Fruit fly (Drosophila melanogaster): ENCODE data around the gene Gdh.
A peak's percentile ranks its signal among the peaks of the same experiment; 100 is the strongest.

The Gdh gene

DNA sequence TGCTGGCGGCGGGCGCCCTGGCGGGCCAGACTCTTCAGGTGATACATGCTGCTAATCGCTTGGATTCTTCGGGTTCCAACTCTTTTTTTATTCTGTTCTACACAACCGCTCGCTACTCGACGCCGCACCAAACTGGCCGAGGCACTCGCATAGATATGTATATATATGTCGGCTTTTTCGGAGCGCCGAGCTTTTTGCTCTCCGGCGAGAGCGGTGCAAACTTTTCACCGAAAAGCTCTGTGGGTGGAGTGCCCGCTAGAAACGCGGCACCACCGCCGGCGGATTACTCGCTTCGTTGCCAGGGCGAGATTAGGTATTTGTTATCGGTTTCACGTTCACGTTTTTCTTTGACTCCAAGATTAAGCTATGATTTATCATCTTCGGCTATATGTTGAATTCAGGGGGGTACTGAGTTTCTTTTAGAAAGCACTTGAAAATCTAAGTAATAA, at the start of gene Gdh:
Gene Gdh, minus strand, starts transcription at position 137 of the 449 bp plus-strand sequence.
- TF ChIP-seq Mnt (GFP tag; optimal IDR thresholded peaks at IDR 0.05) = peak; percentile 74
- TF ChIP-seq tj (GFP tag; optimal IDR thresholded peaks at IDR 0.05) = peak; percentile 27
- TF ChIP-seq cnc (optimal IDR thresholded peaks at IDR 0.05) = no peak
- TF ChIP-seq Hr96 (GFP tag; optimal IDR thresholded peaks at IDR 0.05) = peak; percentile 46
- no peak for TF ChIP-seq CG5204 (GFP tag; optimal IDR thresholded peaks at IDR 0.05)
- no peak for TF ChIP-seq kay (GFP tag; ENCODE audit: borderline replicate concordance)
- peak; percentile 6 for TF ChIP-seq CG12768 (GFP tag; optimal IDR thresholded peaks at IDR 0.05)
- TF ChIP-seq Crg-1 (GFP tag; optimal IDR thresholded peaks at IDR 0.05) = peak; percentile 16
- peak; percentile 66 for TF ChIP-seq CG1620 (GFP tag; optimal IDR thresholded peaks at IDR 0.05)
- TF ChIP-seq ovo (GFP tag; optimal IDR thresholded peaks at IDR 0.05) = no peak
- peak; percentile 49 for TF ChIP-seq CG11617 (GFP tag; optimal IDR thresholded peaks at IDR 0.05)
- TF ChIP-seq cic (GFP tag; optimal IDR thresholded peaks at IDR 0.05) = peak; percentile 44
- TF ChIP-seq pad (GFP tag; optimal IDR thresholded peaks at IDR 0.05) = no peak
- no peak for TF ChIP-seq toe (GFP tag; optimal IDR thresholded peaks at IDR 0.05)
- no peak for TF ChIP-seq Clk (GFP tag; optimal IDR thresholded peaks at IDR 0.05)
- TF ChIP-seq CG7101 (tag; optimal IDR thresholded peaks at IDR 0.05) = peak; percentile 34
- TF ChIP-seq CG7045 (GFP tag; optimal IDR thresholded peaks at IDR 0.05) = no peak
- TF ChIP-seq CG14711 (tag; optimal IDR thresholded peaks at IDR 0.05) = no peak
- peak; percentile 24 for TF ChIP-seq CG33017 (tag; optimal IDR thresholded peaks at IDR 0.05)
- peak; percentile 53 for TF ChIP-seq bab1 (GFP tag; optimal IDR thresholded peaks at IDR 0.05)

DNA sequence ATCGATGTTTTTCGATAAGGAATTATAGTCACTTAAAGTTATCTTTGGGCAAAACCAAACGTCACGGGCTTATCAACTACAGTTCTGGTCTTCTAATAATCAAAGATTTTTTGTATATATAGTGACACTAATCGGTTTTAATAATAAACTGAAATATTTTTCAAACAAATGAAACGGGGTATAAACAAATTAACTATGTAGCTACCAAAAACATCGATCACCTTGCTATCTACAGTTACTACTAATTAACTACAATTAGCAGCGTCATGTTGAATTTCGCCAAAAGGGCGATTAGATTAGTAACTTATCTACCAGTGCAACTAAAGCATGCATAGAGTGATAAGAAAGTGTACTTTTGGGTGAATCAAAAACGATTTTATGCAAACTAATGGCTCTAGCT, 48.5 kb upstream of the Gdh start:
- peak in 1 of 2 experiments; percentile 9 for TF ChIP-seq cnc (optimal IDR thresholded peaks at IDR 0.05)
- TF ChIP-seq Clk (GFP tag; optimal IDR thresholded peaks at IDR 0.05) = no peak
- TF ChIP-seq cic (GFP tag; optimal IDR thresholded peaks at IDR 0.05) = peak; percentile 22
- TF ChIP-seq kay (GFP tag; ENCODE audit: borderline replicate concordance) = peak; percentile 75
- TF ChIP-seq CG7045 (GFP tag; optimal IDR thresholded peaks at IDR 0.05) = no peak

DNA sequence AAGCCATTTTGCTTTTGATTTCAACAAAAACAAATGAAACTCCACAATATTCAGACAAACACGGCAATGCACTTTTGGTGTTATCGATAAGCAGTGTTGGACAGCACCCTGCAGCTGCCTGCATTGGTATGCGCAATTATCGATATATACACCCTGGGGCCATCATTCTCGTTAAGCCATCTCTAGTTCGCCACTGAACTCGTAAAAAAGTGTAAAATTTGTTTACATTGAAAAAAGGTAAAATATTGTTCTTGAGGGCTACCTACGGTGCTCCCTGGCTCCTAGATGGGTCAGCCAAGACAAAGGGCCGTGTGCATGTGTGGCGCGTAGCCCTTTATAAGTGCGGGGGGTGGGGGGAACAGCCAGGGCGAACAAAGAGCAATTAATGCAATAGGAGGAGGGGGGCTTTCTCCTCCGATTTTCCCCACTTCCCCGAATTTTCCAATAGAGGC, 43.6 kb upstream of the Gdh start, which contains the start of the genes CG13603 and CG5902:
Gene CG13603, minus strand, starts transcription at position 91 of the 452 bp plus-strand sequence.
Gene CG5902, plus strand, starts transcription at position 164 of the 452 bp plus-strand sequence.
- peak; percentile 49 for TF ChIP-seq CG11617 (GFP tag; optimal IDR thresholded peaks at IDR 0.05)
- peak; percentile 59 for TF ChIP-seq CG7045 (GFP tag; optimal IDR thresholded peaks at IDR 0.05)
- peak; percentile 66 for TF ChIP-seq CG7101 (tag; optimal IDR thresholded peaks at IDR 0.05)
- TF ChIP-seq Clk (GFP tag; optimal IDR thresholded peaks at IDR 0.05) = peak; percentile 40
- no peak for TF ChIP-seq tj (GFP tag; optimal IDR thresholded peaks at IDR 0.05)
- TF ChIP-seq pad (GFP tag; optimal IDR thresholded peaks at IDR 0.05) = peak; percentile 70
- TF ChIP-seq Crg-1 (GFP tag; optimal IDR thresholded peaks at IDR 0.05) = peak; percentile 81
- TF ChIP-seq cnc (optimal IDR thresholded peaks at IDR 0.05) = no peak
- TF ChIP-seq CG1620 (GFP tag; optimal IDR thresholded peaks at IDR 0.05) = peak; percentile 84
- TF ChIP-seq Hr96 (GFP tag; optimal IDR thresholded peaks at IDR 0.05) = no peak
- TF ChIP-seq CG5204 (GFP tag; optimal IDR thresholded peaks at IDR 0.05) = no peak
- TF ChIP-seq Mnt (GFP tag; optimal IDR thresholded peaks at IDR 0.05) = peak; percentile 80
- TF ChIP-seq kay (GFP tag; ENCODE audit: borderline replicate concordance) = no peak
- TF ChIP-seq toe (GFP tag; optimal IDR thresholded peaks at IDR 0.05) = peak; percentile 79
- TF ChIP-seq CG12768 (GFP tag; optimal IDR thresholded peaks at IDR 0.05) = peak; percentile 80
- peak; percentile 75 for TF ChIP-seq bab1 (GFP tag; optimal IDR thresholded peaks at IDR 0.05)
- TF ChIP-seq cic (GFP tag; optimal IDR thresholded peaks at IDR 0.05) = peak; percentile 58
- no peak for TF ChIP-seq CG33017 (tag; optimal IDR thresholded peaks at IDR 0.05)
- peak; percentile 40 for TF ChIP-seq CG14711 (tag; optimal IDR thresholded peaks at IDR 0.05)
- peak; percentile 19 for TF ChIP-seq ovo (GFP tag; optimal IDR thresholded peaks at IDR 0.05)

DNA sequence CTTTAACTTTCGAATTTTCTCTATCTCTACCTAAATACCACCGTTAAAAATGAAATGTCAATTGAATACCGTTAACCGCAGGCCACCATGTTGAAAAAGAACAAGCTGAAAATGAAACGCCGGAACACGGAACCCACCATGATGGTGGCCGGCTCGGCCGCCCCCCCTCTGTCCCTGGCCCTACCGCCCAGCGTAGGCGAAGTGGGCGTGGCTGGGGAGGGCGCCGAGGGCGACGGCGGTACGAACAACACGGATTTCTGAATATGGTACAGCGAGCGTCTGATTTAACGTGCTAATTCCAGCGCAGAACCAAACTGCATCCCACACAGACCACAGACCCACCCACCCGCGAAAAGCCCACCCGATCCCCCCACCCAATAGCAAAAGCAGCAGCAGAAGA, 38.7 kb upstream of the Gdh start:
- no peak for TF ChIP-seq Hr96 (GFP tag; optimal IDR thresholded peaks at IDR 0.05)
- no peak for TF ChIP-seq CG33017 (tag; optimal IDR thresholded peaks at IDR 0.05)
- TF ChIP-seq tj (GFP tag; optimal IDR thresholded peaks at IDR 0.05) = no peak

DNA sequence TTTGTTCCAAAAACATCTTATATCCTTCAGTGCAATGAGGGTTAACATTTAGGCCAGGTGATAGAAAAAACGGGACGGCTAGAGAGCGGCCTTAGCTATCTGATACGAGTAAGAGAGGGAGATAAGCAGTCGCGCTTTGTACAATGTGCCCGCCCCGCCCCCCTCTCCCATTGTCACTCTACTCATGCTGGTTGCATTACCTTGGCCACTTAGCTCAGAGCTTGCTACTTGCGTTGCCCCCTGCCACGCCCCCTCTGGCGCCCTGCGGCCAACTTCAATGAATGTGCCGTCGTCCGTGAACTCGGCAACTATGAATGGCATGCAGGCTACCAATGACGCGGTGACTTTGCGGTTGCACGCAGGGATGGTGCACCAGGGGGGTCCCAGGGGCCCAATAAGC, 28.9 kb upstream of the Gdh start:
- TF ChIP-seq CG7101 (tag; optimal IDR thresholded peaks at IDR 0.05) (no peak), CG7045 (GFP tag; optimal IDR thresholded peaks at IDR 0.05) (no peak), CG11617 (GFP tag; optimal IDR thresholded peaks at IDR 0.05) (no peak), toe (GFP tag; optimal IDR thresholded peaks at IDR 0.05) (no peak), cic (GFP tag; optimal IDR thresholded peaks at IDR 0.05) (no peak), cnc (optimal IDR thresholded peaks at IDR 0.05) (no peak), pad (GFP tag; optimal IDR thresholded peaks at IDR 0.05) (no peak), ovo (GFP tag; optimal IDR thresholded peaks at IDR 0.05) (no peak), CG5204 (GFP tag; optimal IDR thresholded peaks at IDR 0.05) (no peak), CG33017 (tag; optimal IDR thresholded peaks at IDR 0.05) (no peak), Mnt (GFP tag; optimal IDR thresholded peaks at IDR 0.05) (no peak), Crg-1 (GFP tag; optimal IDR thresholded peaks at IDR 0.05) (no peak), tj (GFP tag; optimal IDR thresholded peaks at IDR 0.05) (no peak)

DNA sequence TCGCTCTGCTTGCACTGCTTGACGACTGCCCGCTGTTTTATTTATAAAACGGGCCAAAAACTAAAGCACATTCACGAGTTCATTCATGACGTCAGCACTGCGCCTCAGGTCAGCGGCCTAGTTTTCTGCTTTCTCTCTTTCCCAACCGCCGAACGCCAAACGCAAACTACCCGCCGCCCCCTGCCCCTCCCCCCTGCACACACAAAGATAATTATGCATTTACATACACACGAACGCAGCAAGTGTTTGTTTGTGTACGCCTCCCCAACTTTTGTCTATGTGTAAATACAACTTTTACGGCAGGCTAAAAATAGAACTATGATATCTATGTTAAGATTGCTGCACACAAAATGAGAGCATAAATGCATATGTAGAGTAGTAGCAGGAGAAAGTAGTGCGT, 28.3 kb upstream of the Gdh start:
- no peak for TF ChIP-seq Crg-1 (GFP tag; optimal IDR thresholded peaks at IDR 0.05)
- no peak for TF ChIP-seq toe (GFP tag; optimal IDR thresholded peaks at IDR 0.05)

DNA sequence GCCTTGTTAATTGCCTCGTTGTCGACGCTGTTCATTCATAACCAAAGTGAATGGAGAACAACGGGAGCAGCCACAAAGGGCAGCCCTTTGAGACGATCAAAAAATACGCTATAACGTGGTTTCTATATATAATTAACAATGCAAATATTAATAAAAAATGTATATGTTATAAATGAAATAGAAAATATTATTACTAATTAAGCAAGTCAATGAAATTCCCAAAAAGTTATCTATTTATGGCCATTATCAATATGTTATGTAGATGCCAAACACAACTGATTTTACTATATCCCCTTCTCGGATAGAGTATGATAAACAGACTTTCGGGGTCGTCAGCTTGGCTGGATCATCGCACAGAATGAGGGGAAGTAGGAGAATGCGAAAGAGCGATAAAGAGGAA, 26.5 kb upstream of the Gdh start:
- no peak for TF ChIP-seq CG5204 (GFP tag; optimal IDR thresholded peaks at IDR 0.05)
- TF ChIP-seq CG1620 (GFP tag; optimal IDR thresholded peaks at IDR 0.05) = no peak
- TF ChIP-seq CG11617 (GFP tag; optimal IDR thresholded peaks at IDR 0.05) = no peak
- no peak for TF ChIP-seq pad (GFP tag; optimal IDR thresholded peaks at IDR 0.05)
- no peak for TF ChIP-seq cnc (optimal IDR thresholded peaks at IDR 0.05)
- TF ChIP-seq CG14711 (tag; optimal IDR thresholded peaks at IDR 0.05) = no peak
- no peak for TF ChIP-seq CG33017 (tag; optimal IDR thresholded peaks at IDR 0.05)
- TF ChIP-seq kay (GFP tag; ENCODE audit: borderline replicate concordance) = no peak
- no peak for TF ChIP-seq cic (GFP tag; optimal IDR thresholded peaks at IDR 0.05)
- TF ChIP-seq tj (GFP tag; optimal IDR thresholded peaks at IDR 0.05) = no peak
- no peak for TF ChIP-seq toe (GFP tag; optimal IDR thresholded peaks at IDR 0.05)
- no peak for TF ChIP-seq bab1 (GFP tag; optimal IDR thresholded peaks at IDR 0.05)
- no peak for TF ChIP-seq CG12768 (GFP tag; optimal IDR thresholded peaks at IDR 0.05)
- TF ChIP-seq Crg-1 (GFP tag; optimal IDR thresholded peaks at IDR 0.05) = no peak
